Worm (Caenorhabditis elegans) whole organism, dauer: ENCODE results near the gene F12E12.2.

ENCODE experiments used
- unc-62 ChIP-seq: sonication (generic microtip); optimal IDR thresholded peaks from 2 replicates; lab custom pipeline; 2017; ENCODE audit warnings: missing biosample characterization, missing genetic modification reagents, missing genetic modification characterization

F12E12.2 gene

ce11 chrII:3739647-3740046 is at the start of gene F12E12.2:
TSS of gene F12E12.2 (plus strand) at chrII:3739947.
- no peak for TF ChIP-seq unc-62 (GFP tag; lab: Kevin White, UChicago)

- no peak for TF ChIP-seq unc-62 (GFP tag; lab: Kevin White, UChicago)
These were observed 49.1 kb upstream of the F12E12.2 start, which contains the start of gene srx-101 for ce11 chrII:3690646-3691045. TSS of gene srx-101 (minus strand) at chrII:3690746.

DNA sequence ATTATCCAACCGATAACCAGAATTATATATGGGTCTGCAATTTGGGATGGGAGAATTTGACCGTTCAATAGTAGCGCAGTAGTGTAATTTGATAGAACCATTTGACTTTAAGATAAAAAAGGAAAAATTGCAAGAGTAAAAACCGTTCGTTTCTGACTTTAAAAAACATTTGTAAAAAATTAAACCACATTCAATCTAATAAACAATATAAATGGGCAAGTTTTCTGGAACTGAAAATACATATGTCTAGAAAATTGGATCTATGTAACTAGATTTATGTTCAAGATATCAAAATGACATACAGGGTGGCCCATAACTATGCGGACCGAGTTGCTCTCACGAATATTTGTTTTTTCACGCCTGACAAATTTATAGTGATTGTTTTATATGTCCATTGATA is 45.1 kb upstream of the F12E12.2 start, which contains the start of gene srx-102:
Gene srx-102 (minus strand): TSS at position 101 of the 400 bp plus-strand sequence.
- TF ChIP-seq unc-62 (GFP tag; lab: Kevin White, UChicago), result no peak

- TF ChIP-seq unc-62 (GFP tag; lab: Kevin White, UChicago), result no peak
These were observed 40.2 kb upstream of the F12E12.2 start, which contains the start of gene srx-104 for ce11 chrII:3699591-3699990. TSS of gene srx-104 (minus strand) at chrII:3699691.

- TF ChIP-seq unc-62 (GFP tag; lab: Kevin White, UChicago), result no peak
These were observed 38.4 kb upstream of the F12E12.2 start, which contains the start of gene srx-105 for ce11 chrII:3701305-3701704. TSS of gene srx-105 (minus strand) at chrII:3701405.

DNA sequence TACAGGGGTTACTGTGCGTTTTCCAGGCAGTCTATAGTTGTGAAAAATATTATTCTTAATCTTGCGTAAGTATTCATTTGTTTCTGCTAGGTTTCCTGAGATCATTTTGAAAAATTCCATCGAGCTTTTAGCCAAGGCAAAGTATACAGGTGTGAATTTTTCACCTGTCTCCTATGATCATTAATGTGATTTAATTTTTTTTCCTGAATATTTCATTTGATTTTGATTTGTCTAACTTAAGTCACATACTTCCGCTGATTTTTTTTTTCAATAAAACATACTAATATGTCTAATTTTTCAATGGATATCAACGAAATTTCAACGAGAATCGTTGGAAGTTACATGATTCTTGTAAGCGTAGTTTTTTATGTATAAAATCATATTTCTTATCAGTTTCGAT is 34.4 kb upstream of the F12E12.2 start, which contains the start of gene srx-108:
Gene srx-108 (plus strand): TSS at position 301 of the 400 bp plus-strand sequence.
- no peak for TF ChIP-seq unc-62 (GFP tag; lab: Kevin White, UChicago)

DNA sequence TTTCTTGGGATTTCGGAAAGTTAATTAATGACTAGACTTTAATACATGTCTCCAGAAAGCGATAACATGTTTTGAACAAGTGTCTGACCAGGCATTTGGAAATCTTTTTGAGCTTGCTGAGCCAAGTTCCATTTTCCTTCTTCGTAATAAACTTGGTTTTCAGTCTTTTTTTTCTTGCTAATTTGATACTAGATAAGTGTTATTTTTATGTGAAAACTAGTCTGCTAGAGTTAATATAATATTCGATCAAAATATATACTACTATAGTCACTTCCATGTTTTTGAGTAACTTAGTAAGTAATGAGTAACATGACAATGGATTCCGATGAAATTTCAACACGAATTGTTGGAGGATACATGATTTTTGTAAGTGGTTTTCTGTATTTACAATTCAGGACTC is 30.5 kb upstream of the F12E12.2 start, which contains the start of gene srx-110:
Gene srx-110 (plus strand): TSS at position 301 of the 400 bp plus-strand sequence.
- no peak for TF ChIP-seq unc-62 (GFP tag; lab: Kevin White, UChicago)

ce11 chrII:3711047-3711446 is 28.7 kb upstream of the F12E12.2 start, which contains the start of gene fbxc-53:
TSS of gene fbxc-53 (plus strand) at chrII:3711291.
- no peak for TF ChIP-seq unc-62 (GFP tag; lab: Kevin White, UChicago)

DNA sequence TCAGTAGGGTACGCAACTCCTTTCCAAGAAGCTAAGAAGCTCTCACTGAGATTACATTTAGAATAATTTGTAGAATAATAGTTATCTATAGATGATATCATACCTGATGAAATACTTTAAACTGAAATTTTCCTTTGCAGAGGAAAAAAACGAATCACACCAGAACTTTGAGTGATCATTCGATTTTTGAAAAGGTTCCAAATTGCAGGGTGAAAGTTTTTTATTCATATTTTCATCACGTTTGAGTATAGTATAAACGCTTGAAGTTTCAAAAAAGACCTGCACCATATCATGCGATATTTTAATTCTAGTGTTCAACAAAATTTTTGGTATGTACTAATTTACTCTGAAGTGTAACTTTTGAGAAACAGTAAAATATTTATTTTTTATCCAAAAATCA is 25.2 kb upstream of the F12E12.2 start, which contains the start of gene srh-100:
Gene srh-100 (minus strand): TSS at position 101 of the 400 bp plus-strand sequence.
- TF ChIP-seq unc-62 (GFP tag; lab: Kevin White, UChicago), result no peak

DNA sequence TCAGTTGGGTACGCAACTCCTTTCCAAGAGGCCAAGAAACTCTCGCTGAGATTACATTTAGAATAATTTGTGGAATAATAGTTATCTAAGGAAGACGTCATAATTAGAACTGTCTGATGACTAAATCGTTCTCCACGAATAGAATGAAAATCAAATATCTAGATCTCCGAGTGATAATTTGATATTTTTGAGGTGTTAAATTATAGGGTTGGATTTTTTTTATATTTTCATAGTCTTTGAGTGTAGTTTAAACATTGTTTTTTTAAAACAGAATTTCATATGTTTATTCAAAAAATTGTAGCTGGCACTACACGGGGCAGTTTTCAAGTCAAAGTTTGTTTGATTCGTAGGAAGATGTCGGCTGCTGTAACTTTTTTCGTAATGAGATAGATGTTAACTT is 23.3 kb upstream of the F12E12.2 start, which contains the start of gene srh-99:
Gene srh-99 (minus strand): TSS at position 101 of the 400 bp plus-strand sequence.
- TF ChIP-seq unc-62 (GFP tag; lab: Kevin White, UChicago), result no peak

- TF ChIP-seq unc-62 (GFP tag; lab: Kevin White, UChicago), result no peak
These were observed 22.8 kb upstream of the F12E12.2 start, which contains the start of gene fbxc-52 for ce11 chrII:3716961-3717360. TSS of gene fbxc-52 (plus strand) at chrII:3717261.

DNA sequence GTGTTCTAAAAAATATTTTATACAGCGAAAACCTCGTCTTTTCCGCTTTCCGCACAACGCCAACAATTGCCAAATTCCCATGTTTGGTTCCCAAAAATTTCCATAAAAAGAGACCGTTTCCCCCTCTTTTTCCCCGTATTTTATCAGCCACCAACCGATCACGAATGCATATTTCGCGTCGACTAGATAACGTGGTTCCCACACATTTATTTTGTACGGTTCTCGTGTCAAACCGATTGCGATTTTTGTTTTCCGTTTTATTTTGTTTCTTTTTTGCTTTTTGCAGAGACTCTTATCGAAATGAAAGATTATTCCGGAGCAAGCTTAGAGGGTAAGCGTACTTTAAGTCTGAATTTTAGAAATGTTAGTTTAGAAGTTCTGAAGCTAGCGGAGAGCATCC is 18.7 kb upstream of the F12E12.2 start, which contains the start of gene C46E10.3:
Gene C46E10.3 (plus strand): TSS at position 301 of the 400 bp plus-strand sequence.
- no peak for TF ChIP-seq unc-62 (GFP tag; lab: Kevin White, UChicago)

ce11 chrII:3724175-3724715 is 15.5 kb upstream of the F12E12.2 start, which contains the start of gene C46E10.1:
TSS of gene C46E10.1 (plus strand) at chrII:3724225.
- no peak for TF ChIP-seq unc-62 (GFP tag; lab: Kevin White, UChicago)

- no peak for TF ChIP-seq unc-62 (GFP tag; lab: Kevin White, UChicago)
These were observed 11.8 kb upstream of the F12E12.2 start, which contains the start of gene C46E10.8 for ce11 chrII:3727996-3728395. TSS of gene C46E10.8 (minus strand) at chrII:3728096.

- no peak for TF ChIP-seq unc-62 (GFP tag; lab: Kevin White, UChicago)
These were observed 8.0 kb upstream of the F12E12.2 start, which contains the start of the genes sdz-12 and bath-31 for ce11 chrII:3731723-3732122. TSS of gene sdz-12 (minus strand) at chrII:3731823. TSS of gene bath-31 (plus strand) at chrII:3731973.

ce11 chrII:3736893-3737375 is 2.8 kb upstream of the F12E12.2 start, which contains the start of gene F12E12.6:
TSS of gene F12E12.6 (minus strand) at chrII:3736943.
- TF ChIP-seq unc-62 (GFP tag; lab: Kevin White, UChicago), result no peak
